Worm (Caenorhabditis elegans) whole organism, mixed stage, embryonic: ENCODE results near the gene srsx-40.
"Not testable (repeated sequence)": the region's sequence is repeated elsewhere in the genome, so short reads cannot be mapped to it uniquely, and the experiment has no call there.

Source experiments
- M03D4.4 ChIP-seq: sonication (generic microtip); optimal IDR thresholded peaks from 2 replicates; lab custom pipeline; 2017; ENCODE audit warnings: mild to moderate bottlenecking, missing genetic modification characterization, missing compliant biosample characterization
- bed-3 ChIP-seq: fragments of 200-800 bp; sonication (Bioruptor generic); optimal IDR thresholded peaks from 3 replicates; lab custom pipeline; 2018; ENCODE audit warnings: mild to moderate bottlenecking, missing genetic modification characterization, moderate library complexity, missing compliant biosample characterization
- blmp-1 ChIP-seq: fragments of 150-350 bp; optimal IDR thresholded peaks from 2 replicates; lab custom pipeline; 2014; ENCODE audit warnings: missing biosample characterization, missing genetic modification characterization
- ceh-43 ChIP-seq: fragments of 200-800 bp; sonication (Bioruptor generic); optimal IDR thresholded peaks from 2 replicates; lab custom pipeline; 2018; ENCODE audit warnings: mild to moderate bottlenecking, missing genetic modification characterization, moderate library complexity, missing compliant biosample characterization
- ceh-83 ChIP-seq: fragments of 200-800 bp; sonication (Bioruptor generic); optimal IDR thresholded peaks from 2 replicates; lab custom pipeline; 2018; ENCODE audit warnings: mild to moderate bottlenecking, missing genetic modification characterization, missing compliant biosample characterization
- ces-1 ChIP-seq: fragments of 150-350 bp; optimal IDR thresholded peaks from 2 replicates; lab custom pipeline; 2014; ENCODE audit warnings: missing biosample characterization, missing genetic modification reagents, missing genetic modification characterization
- cnd-1 ChIP-seq: fragments of 200-800 bp; sonication (Bioruptor generic); optimal IDR thresholded peaks from 2 replicates; lab custom pipeline; 2018; ENCODE audit warnings: mild to moderate bottlenecking, missing genetic modification characterization, missing compliant biosample characterization
- drap-1 ChIP-seq: fragments of 200-800 bp; sonication (Bioruptor generic); optimal IDR thresholded peaks from 3 replicates; lab custom pipeline; 2018; ENCODE audit warnings: mild to moderate bottlenecking, missing genetic modification characterization, missing compliant biosample characterization
- elt-1 ChIP-seq: sonication (generic microtip); optimal IDR thresholded peaks from 2 replicates; lab custom pipeline; 2017; ENCODE audit warnings: missing genetic modification characterization, mild to moderate bottlenecking, missing compliant biosample characterization, antibody characterized with exemption, moderate library complexity, borderline replicate concordance; ENCODE audit not compliant: insufficient read depth
- elt-3 ChIP-seq: fragments of 150-350 bp; optimal IDR thresholded peaks from 2 replicates; lab custom pipeline; 2014; ENCODE audit warnings: missing biosample characterization, missing genetic modification characterization
- flh-1 ChIP-seq: fragments of 200-800 bp; sonication (Bioruptor generic); optimal IDR thresholded peaks from 2 replicates; lab custom pipeline; 2018; ENCODE audit warnings: mild to moderate bottlenecking, missing genetic modification characterization, moderate library complexity, missing compliant biosample characterization
- ham-2 ChIP-seq: fragments of 200-800 bp; sonication (Bioruptor generic); optimal IDR thresholded peaks from 2 replicates; lab custom pipeline; 2018; ENCODE audit warnings: mild to moderate bottlenecking, missing genetic modification characterization, missing compliant biosample characterization
- hlh-1 ChIP-seq: fragments of 150-350 bp; optimal IDR thresholded peaks from 2 replicates; lab custom pipeline; 2014; ENCODE audit warnings: missing biosample characterization, missing genetic modification reagents, missing genetic modification characterization
- lin-13 ChIP-seq: fragments of 150-350 bp; optimal IDR thresholded peaks from 2 replicates; lab custom pipeline; 2014; ENCODE audit warnings: missing biosample characterization, missing genetic modification characterization
- lin-32 ChIP-seq: fragments of 200-800 bp; sonication (Bioruptor generic); optimal IDR thresholded peaks from 2 replicates; lab custom pipeline; 2018; ENCODE audit warnings: mild to moderate bottlenecking, missing genetic modification characterization, missing compliant biosample characterization
- lsy-2 ChIP-seq: fragments of 150-350 bp; optimal IDR thresholded peaks from 2 replicates; lab custom pipeline; 2014; ENCODE audit warnings: missing biosample characterization, missing genetic modification characterization
- mab-5 ChIP-seq: fragments of 150-350 bp; optimal IDR thresholded peaks from 2 replicates; lab custom pipeline; 2014; ENCODE audit warnings: missing biosample characterization, missing genetic modification characterization
- mep-1 ChIP-seq: fragments of 150-350 bp; optimal IDR thresholded peaks from 2 replicates; lab custom pipeline; 2017; ENCODE audit warnings: missing biosample characterization, missing genetic modification reagents, missing genetic modification characterization, inconsistent platforms
- mls-2 ChIP-seq: sonication (generic microtip); optimal IDR thresholded peaks from 2 replicates; lab custom pipeline; 2016; ENCODE audit warnings: mild to moderate bottlenecking, missing genetic modification characterization, moderate library complexity, missing compliant biosample characterization
- nhr-12 ChIP-seq: fragments of 150-350 bp; optimal IDR thresholded peaks from 2 replicates; lab custom pipeline; 2014; ENCODE audit warnings: missing biosample characterization, missing genetic modification characterization
- nhr-2 ChIP-seq: fragments of 150-350 bp; optimal IDR thresholded peaks from 2 replicates; lab custom pipeline; 2014; ENCODE audit warnings: missing biosample characterization, missing genetic modification characterization
- nhr-237 ChIP-seq: fragments of 150-350 bp; optimal IDR thresholded peaks from 2 replicates; lab custom pipeline; 2014; ENCODE audit warnings: missing biosample characterization, missing genetic modification characterization
- nhr-28 ChIP-seq: fragments of 150-350 bp; optimal IDR thresholded peaks from 2 replicates; lab custom pipeline; 2014; ENCODE audit warnings: missing biosample characterization, missing genetic modification characterization
- nhr-76 ChIP-seq: sonication (generic microtip); optimal IDR thresholded peaks from 2 replicates; lab custom pipeline; 2017; ENCODE audit warnings: missing biosample characterization, missing genetic modification characterization
- pha-4 ChIP-seq: fragments of 150-350 bp; optimal IDR thresholded peaks from 2 replicates; lab custom pipeline; 2018; ENCODE audit warnings: missing biosample characterization, missing genetic modification reagents, missing genetic modification characterization
- snpc-4 ChIP-seq: fragments of 150-350 bp; optimal IDR thresholded peaks from 2 replicates; lab custom pipeline; 2014; ENCODE audit warnings: missing biosample characterization, missing genetic modification characterization
- sptf-1 ChIP-seq: sonication (generic microtip); optimal IDR thresholded peaks from 2 replicates; lab custom pipeline; 2017; ENCODE audit warnings: mild to moderate bottlenecking, missing genetic modification characterization, moderate library complexity, missing compliant biosample characterization
- tbx-8 ChIP-seq: fragments of 200-800 bp; sonication (Bioruptor generic); optimal IDR thresholded peaks from 2 replicates; lab custom pipeline; 2018; ENCODE audit warnings: mild to moderate bottlenecking, missing genetic modification characterization, moderate library complexity, missing compliant biosample characterization
- unc-120 ChIP-seq: sonication (generic microtip); optimal IDR thresholded peaks from 2 replicates; lab custom pipeline; 2017; ENCODE audit warnings: missing genetic modification characterization, missing compliant biosample characterization; ENCODE audit not compliant: poor library complexity, severe bottlenecking
- unc-39 ChIP-seq: fragments of 150-350 bp; optimal IDR thresholded peaks from 2 replicates; lab custom pipeline; 2014; ENCODE audit warnings: missing biosample characterization, missing genetic modification characterization
- unc-62 ChIP-seq: fragments of 150-350 bp; optimal IDR thresholded peaks from 2 replicates; lab custom pipeline; 2014; ENCODE audit warnings: missing biosample characterization, missing genetic modification reagents, missing genetic modification characterization
- zip-8 ChIP-seq: fragments of 150-350 bp; optimal IDR thresholded peaks from 2 replicates; lab custom pipeline; 2014; ENCODE audit warnings: missing biosample characterization, missing genetic modification characterization
- ztf-11 ChIP-seq: fragments of 150-350 bp; optimal IDR thresholded peaks from 2 replicates; lab custom pipeline; 2014; ENCODE audit warnings: missing biosample characterization, missing genetic modification characterization

Gene srsx-40

DNA sequence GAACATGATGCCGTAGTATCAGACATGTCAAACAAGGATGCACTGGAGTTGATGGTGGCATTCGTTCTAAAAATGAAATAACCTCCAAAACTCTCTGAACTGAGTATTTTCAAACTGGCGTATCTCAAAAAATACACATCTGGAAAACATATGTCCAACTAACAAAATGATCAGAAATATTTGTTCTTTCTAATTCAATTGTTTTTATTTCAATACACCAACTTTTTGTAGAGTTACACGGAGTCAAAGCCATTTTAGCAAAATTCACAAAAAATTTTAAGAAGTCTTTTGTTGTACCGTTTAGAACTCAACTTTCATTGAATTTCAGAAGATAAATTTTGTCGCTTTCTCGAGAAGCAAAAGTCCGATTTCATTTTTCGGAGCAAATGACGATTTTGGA lies at the start of gene srsx-40:
srsx-40 (minus strand) TSS at position 101 of the 400 bp plus-strand sequence.
- TF ChIP-seq nhr-237 (tag; lab: Kevin White, UChicago); bed-3 (GFP tag; lab: Kevin White, UChicago); lin-32 (GFP tag; lab: Kevin White, UChicago): not testable (repeated sequence)

DNA sequence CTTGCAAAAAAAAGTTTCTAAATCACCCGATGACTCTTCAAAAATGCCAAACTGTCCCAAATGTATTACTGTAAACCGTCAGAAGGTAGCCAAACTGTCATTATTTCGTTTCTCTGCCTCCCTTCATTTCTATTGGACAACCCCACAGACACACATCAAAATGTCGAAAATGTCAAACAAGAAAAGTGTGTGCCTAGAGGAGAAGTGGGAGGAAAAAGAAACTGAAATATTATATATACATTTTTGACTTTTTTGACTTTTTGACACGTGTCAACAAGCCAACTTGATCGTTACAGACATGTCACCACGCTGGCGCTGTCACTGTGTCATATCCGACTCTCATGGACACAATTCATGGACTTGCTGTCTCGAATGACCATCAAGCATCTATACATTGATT lies 46.3 kb upstream of the srsx-40 start:
- TF ChIP-seq snpc-4 (tag; lab: Kevin White, UChicago) (no peak), lin-32 (GFP tag; lab: Kevin White, UChicago) (no peak), nhr-2 (no peak), mls-2 (tag; lab: Kevin White, UChicago) (no peak), nhr-12 (tag; lab: Kevin White, UChicago) (no peak)

DNA sequence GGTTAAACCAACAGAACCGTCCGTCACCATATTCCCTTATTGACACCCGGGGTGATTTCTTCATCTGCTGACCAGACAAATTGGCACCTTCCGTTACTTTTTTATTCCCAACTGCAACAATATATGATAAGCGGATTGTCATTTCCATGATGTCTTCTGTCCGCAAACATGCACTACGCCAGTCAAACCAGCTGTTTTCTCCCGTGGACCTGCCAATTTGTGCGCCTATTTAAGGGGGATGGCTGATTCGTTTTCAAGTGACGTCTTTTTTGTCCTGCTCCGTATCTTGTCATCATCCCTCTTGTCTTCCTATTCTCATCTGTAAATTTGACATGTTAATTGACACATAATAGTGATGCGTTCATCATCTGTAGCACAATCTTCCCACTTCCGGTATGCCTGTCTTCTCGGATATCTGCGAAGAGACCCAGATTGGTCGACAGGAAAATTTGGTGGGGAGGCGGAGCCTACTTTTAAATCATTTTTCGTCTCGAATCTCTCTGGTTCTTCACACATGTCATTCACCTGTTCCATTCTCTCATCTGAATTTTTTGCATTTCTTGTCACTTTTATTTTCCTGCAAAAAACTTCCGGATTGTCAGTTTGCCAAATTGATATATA lies 44.7 kb upstream of the srsx-40 start:
- TF ChIP-seq snpc-4 (tag; lab: Kevin White, UChicago) (no peak), lin-32 (GFP tag; lab: Kevin White, UChicago) (no peak), ces-1 (GFP tag; lab: Kevin White, UChicago) (no peak), mls-2 (tag; lab: Kevin White, UChicago) (no peak), zip-8 (tag; lab: Kevin White, UChicago) (no peak), nhr-28 (no peak), nhr-237 (tag; lab: Kevin White, UChicago) (no peak), nhr-76 (tag; lab: Kevin White, UChicago) (no peak), hlh-1 (no peak), mab-5 (no peak), ztf-11 (tag; lab: Kevin White, UChicago) (no peak), tbx-8 (GFP tag; lab: Kevin White, UChicago) (no peak), unc-120 (no peak), nhr-2 (no peak), mep-1 (no peak), flh-1 (no peak), pha-4 (tag; lab: Kevin White, UChicago) (no peak)

DNA sequence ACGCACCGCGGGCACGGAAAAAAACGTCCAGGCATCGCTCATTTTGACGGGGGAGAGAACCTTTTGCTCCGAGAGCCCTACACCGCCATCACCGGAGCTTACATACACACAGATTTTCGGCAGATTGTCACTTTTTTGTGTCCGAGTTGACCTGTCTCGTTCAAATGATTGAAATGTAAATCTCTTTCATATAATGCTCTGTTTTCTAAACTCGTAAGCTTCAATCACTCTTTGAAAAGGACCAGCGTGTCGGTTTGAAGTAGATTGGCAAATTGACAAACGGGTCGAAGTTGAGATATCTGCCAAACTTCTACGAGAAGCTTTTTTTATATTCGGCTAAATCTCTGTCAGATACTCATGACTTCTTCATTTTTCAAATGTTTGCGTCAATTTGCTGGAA lies 43.7 kb upstream of the srsx-40 start:
- no peak for TF ChIP-seq lin-13 (tag; lab: Kevin White, UChicago)
- no peak for TF ChIP-seq elt-3 (tag; lab: Kevin White, UChicago)
- no peak for TF ChIP-seq unc-39 (tag; lab: Kevin White, UChicago)
- TF ChIP-seq lin-32 (GFP tag; lab: Kevin White, UChicago): no peak
- TF ChIP-seq cnd-1 (tag; lab: Kevin White, UChicago): no peak
- TF ChIP-seq elt-1 (tag; lab: Kevin White, UChicago): no peak
- TF ChIP-seq drap-1: no peak
- no peak for TF ChIP-seq blmp-1
- no peak for TF ChIP-seq sptf-1 (tag; lab: Kevin White, UChicago)
- TF ChIP-seq mls-2 (tag; lab: Kevin White, UChicago): no peak
- TF ChIP-seq ceh-83 (GFP tag; lab: Kevin White, UChicago): no peak
- no peak for TF ChIP-seq mab-5
- no peak for TF ChIP-seq ztf-11 (tag; lab: Kevin White, UChicago)
- TF ChIP-seq zip-8 (tag; lab: Kevin White, UChicago): no peak
- no peak for TF ChIP-seq tbx-8 (GFP tag; lab: Kevin White, UChicago)
- TF ChIP-seq ceh-43 (GFP tag; lab: Kevin White, UChicago): no peak
- TF ChIP-seq nhr-2: no peak
- TF ChIP-seq pha-4 (tag; lab: Kevin White, UChicago): no peak

DNA sequence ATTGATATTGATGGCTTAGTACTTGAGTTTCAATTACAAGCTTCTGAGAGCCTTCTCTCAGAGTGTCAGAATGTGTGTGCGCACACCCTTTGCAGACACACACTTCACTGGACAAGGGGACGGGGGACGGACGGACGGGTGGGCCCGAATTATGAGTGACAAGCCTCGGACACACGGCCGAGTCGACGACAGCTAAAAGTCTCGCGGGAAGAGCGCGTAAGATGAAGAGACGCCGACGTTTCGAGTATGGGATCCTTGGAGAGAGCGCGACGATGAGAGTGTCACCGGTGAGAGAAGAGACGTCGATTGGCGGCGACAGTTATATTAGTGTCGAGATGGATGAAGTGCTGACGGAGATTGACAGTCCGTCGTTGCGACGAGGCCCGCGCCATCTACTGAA lies 42.5 kb upstream of the srsx-40 start:
- TF ChIP-seq hlh-1 (no peak), M03D4.4 (no peak), ztf-11 (tag; lab: Kevin White, UChicago) (no peak), elt-1 (tag; lab: Kevin White, UChicago) (no peak), mls-2 (tag; lab: Kevin White, UChicago) (no peak), snpc-4 (tag; lab: Kevin White, UChicago) (no peak), lsy-2 (no peak), lin-32 (GFP tag; lab: Kevin White, UChicago) (no peak), ceh-83 (GFP tag; lab: Kevin White, UChicago) (no peak), unc-39 (tag; lab: Kevin White, UChicago) (no peak), cnd-1 (tag; lab: Kevin White, UChicago) (no peak), unc-120 (peak; percentile 18), tbx-8 (GFP tag; lab: Kevin White, UChicago) (no peak), bed-3 (GFP tag; lab: Kevin White, UChicago) (no peak), zip-8 (tag; lab: Kevin White, UChicago) (no peak), nhr-237 (tag; lab: Kevin White, UChicago) (no peak), nhr-76 (tag; lab: Kevin White, UChicago) (no peak), lin-13 (tag; lab: Kevin White, UChicago) (no peak), sptf-1 (tag; lab: Kevin White, UChicago) (no peak), drap-1 (no peak), pha-4 (tag; lab: Kevin White, UChicago) (no peak), mab-5 (no peak), ceh-43 (GFP tag; lab: Kevin White, UChicago) (no peak), nhr-28 (no peak), ham-2 (GFP tag; lab: Kevin White, UChicago) (peak; percentile 86), nhr-2 (peak; percentile 39), ces-1 (GFP tag; lab: Kevin White, UChicago) (no peak), elt-3 (tag; lab: Kevin White, UChicago) (no peak), unc-62 (peak; percentile 99)
